Fruit fly (Drosophila melanogaster) whole organism, embryonic: ENCODE data around the gene CG1910.

Experiments
- CG10979 ChIP-seq: fragments of 200-800 bp; sonication (Bioruptor generic); optimal IDR thresholded peaks from 2 replicates; lab custom pipeline; 2018; ENCODE audit warnings: missing biosample characterization, mild to moderate bottlenecking, missing genetic modification characterization, moderate library complexity
- CG11093 ChIP-seq: fragments of 200-800 bp; sonication (Bioruptor generic); IDR thresholded peaks from 3 replicates; pipeline ENCODE4 v1.3.6; 2022; ENCODE audit warnings: missing biosample characterization, missing genetic modification characterization
- CG11695 ChIP-seq: fragments of 200-800 bp; sonication (Bioruptor generic); IDR thresholded peaks from 3 replicates; pipeline ENCODE4 v1.3.6; 2022; ENCODE audit warnings: missing biosample characterization, missing genetic modification characterization
- CG12299 ChIP-seq: fragments of 200-800 bp; sonication (Bioruptor generic); optimal IDR thresholded peaks from 2 replicates; lab custom pipeline; 2018; ENCODE audit warnings: missing biosample characterization, mild to moderate bottlenecking, missing genetic modification characterization
- CG12391 ChIP-seq: fragments of 200-800 bp; sonication (Bioruptor generic); optimal IDR thresholded peaks from 3 replicates; lab custom pipeline; 2018; ENCODE audit warnings: missing biosample characterization, mild to moderate bottlenecking, missing genetic modification characterization, moderate library complexity
- CG14710 ChIP-seq: fragments of 200-800 bp; sonication (Bioruptor generic); optimal IDR thresholded peaks from 3 replicates; lab custom pipeline; 2019; ENCODE audit warnings: missing biosample characterization, mild to moderate bottlenecking, missing genetic modification characterization, moderate library complexity
- CG1603 ChIP-seq: fragments of 200-800 bp; sonication (Bioruptor generic); optimal IDR thresholded peaks from 2 replicates; lab custom pipeline; 2019; ENCODE audit warnings: missing biosample characterization, mild to moderate bottlenecking, missing genetic modification characterization, moderate library complexity
- CG18262 ChIP-seq: fragments of 200-800 bp; optimal IDR thresholded peaks from 3 replicates; lab custom pipeline; 2019; ENCODE audit warnings: missing biosample characterization, mild to moderate bottlenecking, missing genetic modification characterization, moderate library complexity
- CG2712 ChIP-seq: fragments of 200-800 bp; optimal IDR thresholded peaks from 3 replicates; lab custom pipeline; 2019; ENCODE audit warnings: missing biosample characterization, mild to moderate bottlenecking, missing genetic modification characterization, moderate library complexity
- CG3726 ChIP-seq: fragments of 200-800 bp; sonication (Bioruptor generic); IDR thresholded peaks from 3 replicates; pipeline ENCODE4, ENCODE4 v1.3.6; 2022; ENCODE audit warnings: missing biosample characterization, missing genetic modification characterization
- CG4360 ChIP-seq: fragments of 200-800 bp; sonication (Bioruptor generic); IDR thresholded peaks from 2 replicates; pipeline ENCODE4 v1.3.6; 2022; ENCODE audit warnings: missing biosample characterization, missing genetic modification characterization
- CG4820 ChIP-seq: fragments of 200-800 bp; sonication (Bioruptor generic); optimal IDR thresholded peaks from 3 replicates; lab custom pipeline; 2016; ENCODE audit warnings: missing biosample characterization, missing genetic modification characterization
- CG6689 ChIP-seq: fragments of 200-800 bp; sonication (Bioruptor generic); IDR thresholded peaks from 2 replicates; pipeline ENCODE4 v1.3.6; 2022; ENCODE audit warnings: missing biosample characterization, missing genetic modification characterization
- CG8944 ChIP-seq: fragments of 200-800 bp; sonication (Bioruptor generic); optimal IDR thresholded peaks from 3 replicates; lab custom pipeline; 2016; ENCODE audit warnings: missing biosample characterization, missing genetic modification characterization
- CG9215 ChIP-seq: fragments of 200-800 bp; sonication (Bioruptor generic); IDR thresholded peaks from 2 replicates; pipeline ENCODE4 v1.3.6; 2022; ENCODE audit warnings: missing biosample characterization, missing genetic modification characterization
- CG9932 ChIP-seq: fragments of 200-800 bp; sonication (Bioruptor generic); IDR thresholded peaks from 2 replicates; pipeline ENCODE4 v1.3.6; 2022; ENCODE audit warnings: missing biosample characterization, missing genetic modification characterization
- D ChIP-seq, 2 experiments: fragments of 200-800 bp in 1 of 2; fragments of >200 bp in 1 of 2; sonication (Bioruptor generic) in 1 of 2; optimal IDR thresholded peaks; 2 replicates in 1 of 2; 3 replicates in 1 of 2; lab custom pipeline; 2017; ENCODE audit warnings: mild to moderate bottlenecking in 1 of 2, missing biosample characterization in 1 of 2, missing genetic modification characterization in 1 of 2, missing genetic modification reagents in 1 of 2
- Dip2 ChIP-seq: fragments of 200-800 bp; sonication (Bioruptor generic); IDR thresholded peaks from 2 replicates; pipeline ENCODE4 v1.3.6; 2022; ENCODE audit warnings: missing biosample characterization, missing genetic modification characterization
- Gsc ChIP-seq: fragments of 200-800 bp; sonication (Bioruptor generic); IDR thresholded peaks from 2 replicates; pipeline ENCODE4 v1.3.6; 2022; ENCODE audit warnings: missing biosample characterization, missing genetic modification characterization
- HLH4C ChIP-seq: fragments of 200-800 bp; sonication (Bioruptor generic); IDR thresholded peaks from 3 replicates; pipeline ENCODE4 v1.3.6; 2022; ENCODE audit warnings: missing biosample characterization, missing genetic modification characterization; ENCODE audit not compliant: partially characterized antibody
- Hr3 ChIP-seq: fragments of 200-800 bp; sonication (Bioruptor generic); optimal IDR thresholded peaks from 3 replicates; lab custom pipeline; 2016; ENCODE audit warnings: missing biosample characterization, missing genetic modification characterization
- Oaz ChIP-seq: fragments of 200-800 bp; sonication (Bioruptor generic); IDR thresholded peaks from 2 replicates; pipeline ENCODE4 v1.3.6; 2022; ENCODE audit warnings: missing biosample characterization, missing genetic modification characterization
- Oli ChIP-seq: fragments of 200-800 bp; sonication (Bioruptor generic); optimal IDR thresholded peaks from 2 replicates; lab custom pipeline; 2018; ENCODE audit warnings: missing biosample characterization, mild to moderate bottlenecking, missing genetic modification characterization, moderate library complexity
- Ptx1 ChIP-seq: fragments of 200-800 bp; sonication (Bioruptor generic); IDR thresholded peaks from 2 replicates; pipeline ENCODE4 v1.3.6; 2022; ENCODE audit warnings: missing biosample characterization, missing genetic modification characterization
- Rx ChIP-seq: fragments of 200-800 bp; sonication (Bioruptor generic); IDR thresholded peaks from 2 replicates; pipeline ENCODE4 v1.3.6; 2022; ENCODE audit warnings: missing biosample characterization, missing genetic modification characterization
- Scr ChIP-seq: fragments of 200-800 bp; sonication (Bioruptor generic); IDR thresholded peaks from 2 replicates; pipeline ENCODE4 v1.3.6; 2022; ENCODE audit warnings: missing biosample characterization, missing genetic modification characterization; ENCODE audit not compliant: partially characterized antibody
- Spps ChIP-seq: fragments of 200-800 bp; sonication (Bioruptor generic); optimal IDR thresholded peaks from 2 replicates; lab custom pipeline; 2018; ENCODE audit warnings: missing biosample characterization, mild to moderate bottlenecking, missing genetic modification characterization
- az2 ChIP-seq: fragments of 200-800 bp; sonication (Bioruptor generic); optimal IDR thresholded peaks from 3 replicates; lab custom pipeline; 2016; ENCODE audit warnings: missing biosample characterization, missing genetic modification characterization
- bsh ChIP-seq, 2 experiments: fragments of 200-800 bp; sonication (Bioruptor generic); optimal IDR thresholded peaks; 2 replicates each; lab custom pipeline; 2017 to 2018; ENCODE audit warnings: mild to moderate bottlenecking in 2 of 2, missing biosample characterization in 2 of 2, missing genetic modification characterization in 2 of 2, moderate library complexity in 1 of 2
- dan ChIP-seq: fragments of 200-800 bp; sonication (Bioruptor generic); IDR thresholded peaks from 2 replicates; pipeline ENCODE4 v1.3.6; 2022; ENCODE audit warnings: missing biosample characterization, missing genetic modification characterization
- dmrt11E ChIP-seq: fragments of 200-800 bp; sonication (Bioruptor generic); optimal IDR thresholded peaks from 3 replicates; lab custom pipeline; 2018; ENCODE audit warnings: missing biosample characterization, mild to moderate bottlenecking, missing genetic modification characterization, moderate library complexity
- dpn ChIP-seq, 2 experiments: fragments of 200-800 bp; sonication (Bioruptor generic); optimal IDR thresholded peaks; 3 replicates each; lab custom pipeline; 2016; ENCODE audit warnings: missing biosample characterization in 2 of 2, missing genetic modification characterization in 2 of 2
- exex ChIP-seq: fragments of 200-800 bp; sonication (Bioruptor generic); optimal IDR thresholded peaks from 4 replicates; lab custom pipeline; 2018; ENCODE audit warnings: missing biosample characterization, mild to moderate bottlenecking, missing genetic modification characterization, moderate library complexity
- fd96Cb ChIP-seq: fragments of 200-800 bp; sonication (Bioruptor generic); optimal IDR thresholded peaks from 2 replicates; lab custom pipeline; 2018; ENCODE audit warnings: missing biosample characterization, mild to moderate bottlenecking, missing genetic modification characterization, moderate library complexity
- gem ChIP-seq: fragments of 200-800 bp; sonication (Bioruptor generic); optimal IDR thresholded peaks from 2 replicates; lab custom pipeline; 2019; ENCODE audit warnings: missing biosample characterization, mild to moderate bottlenecking, missing genetic modification characterization, moderate library complexity
- hth ChIP-seq: fragments of >200 bp; optimal IDR thresholded peaks from 2 replicates; lab custom pipeline; 2017; ENCODE audit warnings: inconsistent platforms
- inv ChIP-seq: fragments of 200-800 bp; sonication (Bioruptor generic); IDR thresholded peaks from 2 replicates; pipeline ENCODE4 v1.3.6; 2022; ENCODE audit warnings: missing biosample characterization, missing genetic modification characterization; ENCODE audit not compliant: partially characterized antibody
- klu ChIP-seq: fragments of 200-800 bp; sonication (Bioruptor generic); IDR thresholded peaks from 2 replicates; pipeline ENCODE4 v1.3.6; 2022; ENCODE audit warnings: missing biosample characterization, missing genetic modification characterization
- peb ChIP-seq: fragments of 200-800 bp; sonication (Bioruptor generic); IDR thresholded peaks from 2 replicates; pipeline ENCODE4 v1.3.6; 2022; ENCODE audit warnings: missing biosample characterization, missing genetic modification characterization
- pfk ChIP-seq: fragments of 200-800 bp; sonication (Bioruptor generic); optimal IDR thresholded peaks from 2 replicates; lab custom pipeline; 2018; ENCODE audit warnings: missing biosample characterization, mild to moderate bottlenecking, missing genetic modification characterization, moderate library complexity
- pum ChIP-seq: fragments of 200-800 bp; sonication (Bioruptor generic); optimal IDR thresholded peaks from 2 replicates; lab custom pipeline; 2016; ENCODE audit warnings: missing biosample characterization, missing genetic modification characterization
- sens ChIP-seq: fragments of 200-800 bp; sonication (Bioruptor generic); peaks from one replicate; lab custom pipeline; 2016; ENCODE audit warnings: missing biosample characterization, missing genetic modification characterization
- sug ChIP-seq: fragments of 200-800 bp; optimal IDR thresholded peaks from 2 replicates; lab custom pipeline; 2019; ENCODE audit warnings: missing biosample characterization, mild to moderate bottlenecking, missing genetic modification characterization, moderate library complexity
- vvl ChIP-seq: fragments of 200-800 bp; sonication (Bioruptor generic); IDR thresholded peaks from 2 replicates; pipeline ENCODE4 v1.3.6; 2022; ENCODE audit warnings: missing biosample characterization, missing genetic modification characterization
- zfh1 ChIP-seq: fragments of 200-800 bp; sonication (Bioruptor generic); IDR thresholded peaks from 3 replicates; pipeline ENCODE4 v1.3.6; 2022; ENCODE audit warnings: missing biosample characterization, missing genetic modification characterization

The CG1910 gene

dm6 chr3R:31706142-31706894 lies 41.1 kb upstream of the CG1910 start (continued):
- peak; percentile 23 for TF ChIP-seq gem (tag; lab: Kevin White, UChicago)
- TF ChIP-seq CG11093 (GFP tag; lab: Robert Waterston, UW), result 0 out of 3 replicates have a peak, but pooled peaks have one; percentile 38
- TF ChIP-seq Scr (GFP tag; lab: Robert Waterston, UW), result no peak
- peak; percentile 45; the same call in 1 of the 2 replicates for TF ChIP-seq Ptx1
- TF ChIP-seq sug (tag; lab: Kevin White, UChicago), result no peak
- TF ChIP-seq Gsc (GFP tag; lab: Robert Waterston, UW), result peak; percentile 49; the same call in 1 of the 2 replicates
- TF ChIP-seq Spps (tag; lab: Kevin White, UChicago), result peak; percentile 51
- TF ChIP-seq HLH4C (GFP tag; lab: Robert Waterston, UW), result no peak
- peak; percentile 8 for TF ChIP-seq CG12391 (tag; lab: Kevin White, UChicago)
- no peak for TF ChIP-seq exex (tag; lab: Kevin White, UChicago)
- peak; percentile 31 for TF ChIP-seq CG8944 (GFP tag; lab: Kevin White, UChicago)
- TF ChIP-seq bsh (GFP tag; optimal IDR thresholded peaks at IDR 0.05; lab: Kevin White, UChicago), result peak; percentile 3 to 77
- TF ChIP-seq pum (GFP tag; lab: Kevin White, UChicago), result peak; percentile 10
- no peak for TF ChIP-seq inv
- no peak for TF ChIP-seq peb (GFP tag; lab: Robert Waterston, UW)
- no peak for TF ChIP-seq dpn (GFP tag; optimal IDR thresholded peaks at IDR 0.05; lab: Kevin White, UChicago)
- peak; percentile 74 for TF ChIP-seq CG10979 (tag; lab: Kevin White, UChicago)
- peak; percentile 52; the same call in 1 of the 2 replicates for TF ChIP-seq vvl (GFP tag; lab: Robert Waterston, UW)
- no peak for TF ChIP-seq Oaz (GFP tag; lab: Robert Waterston, UW)
- TF ChIP-seq fd96Cb (tag; lab: Kevin White, UChicago), result peak; percentile 16
- peak; percentile 78 for TF ChIP-seq CG2712 (tag; lab: Kevin White, UChicago)
- peak; percentile 3 for TF ChIP-seq pfk (GFP tag; lab: Kevin White, UChicago)
- 0 out of 2 replicates have a peak, but pooled peaks have one; percentile 18 for TF ChIP-seq CG9215 (GFP tag; lab: Robert Waterston, UW)
- TF ChIP-seq az2 (GFP tag; lab: Kevin White, UChicago), result no peak
- TF ChIP-seq zfh1 (GFP tag; lab: Robert Waterston, UW), result peak; percentile 75
- no peak for TF ChIP-seq CG4360 (GFP tag; lab: Robert Waterston, UW)
- no peak for TF ChIP-seq hth (lab: Kevin White, UChicago)
- TF ChIP-seq dan (GFP tag; lab: Robert Waterston, UW), result peak; percentile 47; the same call in 1 of the 2 replicates
- TF ChIP-seq CG14710 (tag; lab: Kevin White, UChicago), result peak; percentile 49
- TF ChIP-seq sens (GFP tag; lab: Kevin White, UChicago), result peak; percentile 77
- 0 out of 3 replicates have a peak, but pooled peaks have one; percentile 24 for TF ChIP-seq CG11695 (GFP tag; lab: Robert Waterston, UW)
- peak; percentile 75 for TF ChIP-seq CG18262 (tag; lab: Kevin White, UChicago)
- TF ChIP-seq CG9932 (GFP tag; lab: Robert Waterston, UW), result no peak
- no peak for TF ChIP-seq klu (GFP tag; lab: Robert Waterston, UW)
- TF ChIP-seq Rx, result peak; percentile 50; the same call in 1 of the 2 replicates
- no peak for TF ChIP-seq D (optimal IDR thresholded peaks at IDR 0.05; lab: Kevin White, UChicago)
- peak; percentile 43 for TF ChIP-seq D (GFP tag; optimal IDR thresholded peaks at IDR 0.05; lab: Kevin White, UChicago)
- TF ChIP-seq CG3726 (GFP tag; lab: Robert Waterston, UW), result no peak
- peak; percentile 80 for TF ChIP-seq dmrt11E
- peak; percentile 24 for TF ChIP-seq CG4820
- no peak for TF ChIP-seq CG12299
- peak; percentile 39 for TF ChIP-seq CG1603
- TF ChIP-seq Dip2 (GFP tag; lab: Robert Waterston, UW), result no peak
- TF ChIP-seq Hr3 (GFP tag; lab: Kevin White, UChicago), result no peak
- TF ChIP-seq Oli, result no peak
- peak; percentile 63 for TF ChIP-seq CG6689 (GFP tag; lab: Robert Waterston, UW)
